Fruit fly (Drosophila melanogaster) whole organism: Measurements from ENCODE around the gene CG14696.

Source experiments
- CG8478 ChIP-seq: fragments of >200 bp; optimal IDR thresholded peaks from 2 replicates; lab custom pipeline; 2018; ENCODE audit warnings: inconsistent platforms
- Dll ChIP-seq: fragments of >200 bp; optimal IDR thresholded peaks from 2 replicates; lab custom pipeline; 2017
- pan ChIP-seq: fragments of >200 bp; optimal IDR thresholded peaks from 2 replicates; lab custom pipeline; 2017
- psq ChIP-seq: fragments of >200 bp; optimal IDR thresholded peaks from 2 replicates; lab custom pipeline; 2017

DNA sequence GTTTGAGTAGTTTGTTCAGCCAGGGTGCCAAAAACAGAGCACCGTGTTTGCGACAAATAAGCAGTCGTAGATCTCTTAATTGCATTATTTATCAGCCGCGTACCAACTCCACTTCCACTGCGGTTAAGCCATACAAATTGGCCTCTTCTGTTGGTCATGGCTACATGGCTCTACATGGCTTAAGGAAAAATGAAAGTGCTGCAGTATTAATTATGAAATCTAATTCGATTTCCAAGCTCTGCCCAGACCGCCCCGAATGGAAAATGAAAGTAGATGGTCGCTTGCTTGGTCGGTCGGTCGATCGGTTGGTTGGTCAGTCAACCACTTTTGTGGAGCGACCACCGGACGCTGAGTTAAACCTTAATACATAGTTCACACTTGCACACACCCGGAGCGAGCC is 47.9 kb downstream of the CG14696 start:
- TF ChIP-seq pan (lab: Kevin White, UChicago) (no peak), psq (lab: Kevin White, UChicago) (no peak), CG8478 (lab: Kevin White, UChicago) (no peak), Dll (lab: Kevin White, UChicago) (no peak)
